Worm (Caenorhabditis elegans) whole organism, L3 larva: ENCODE data around the gene F29F11.20.

ENCODE experiments used
- R02D3.7 ChIP-seq: fragments of 150-350 bp; optimal IDR thresholded peaks from 2 replicates; lab custom pipeline; 2014; ENCODE audit warnings: missing biosample characterization, missing genetic modification characterization
- ceh-82 ChIP-seq: fragments of 150-350 bp; optimal IDR thresholded peaks from 2 replicates; lab custom pipeline; 2014; ENCODE audit warnings: missing biosample characterization, missing genetic modification characterization
- daf-12 ChIP-seq: fragments of 150-350 bp; optimal IDR thresholded peaks from 2 replicates; lab custom pipeline; 2014; ENCODE audit warnings: missing biosample characterization, missing genetic modification reagents, missing genetic modification characterization
- egl-27 ChIP-seq: sonication (generic microtip); optimal IDR thresholded peaks from 4 replicates; lab custom pipeline; 2017; ENCODE audit warnings: missing biosample characterization, missing genetic modification reagents, missing genetic modification characterization
- elt-2 ChIP-seq: sonication (generic microtip); optimal IDR thresholded peaks from 2 replicates; lab custom pipeline; 2016; ENCODE audit warnings: missing genetic modification reagents, mild to moderate bottlenecking, missing genetic modification characterization, missing compliant biosample characterization
- elt-3 ChIP-seq, 3 experiments: fragments of 150-350 bp in 1 of 3; sonication (generic microtip) in 2 of 3; optimal IDR thresholded peaks; 2 replicates in 2 of 3; 4 replicates in 1 of 3; lab custom pipeline; 2014 to 2017; ENCODE audit warnings: missing biosample characterization in 3 of 3, missing genetic modification characterization in 3 of 3
- fkh-2 ChIP-seq: fragments of 150-350 bp; optimal IDR thresholded peaks from 2 replicates; lab custom pipeline; 2014; ENCODE audit warnings: missing biosample characterization, missing genetic modification reagents, missing genetic modification characterization
- hmg-11 ChIP-seq: sonication (generic microtip); optimal IDR thresholded peaks from 2 replicates; lab custom pipeline; 2016; ENCODE audit warnings: missing genetic modification characterization, missing compliant biosample characterization
- jun-1 ChIP-seq: fragments of 150-350 bp; optimal IDR thresholded peaks from 2 replicates; lab custom pipeline; 2014; ENCODE audit warnings: missing biosample characterization, missing genetic modification reagents, missing genetic modification characterization
- lin-15B ChIP-seq: fragments of 150-350 bp; optimal IDR thresholded peaks from 2 replicates; lab custom pipeline; 2014; ENCODE audit warnings: missing biosample characterization, missing genetic modification characterization
- lin-39 ChIP-seq: fragments of 150-350 bp; optimal IDR thresholded peaks from 2 replicates; lab custom pipeline; 2018; ENCODE audit warnings: missing biosample characterization, missing genetic modification reagents, missing genetic modification characterization
- lsy-12 ChIP-seq: sonication (generic microtip); optimal IDR thresholded peaks from 2 replicates; lab custom pipeline; 2016; ENCODE audit warnings: mild to moderate bottlenecking, missing genetic modification characterization, missing compliant biosample characterization
- mdl-1 ChIP-seq: fragments of 150-350 bp; optimal IDR thresholded peaks from 2 replicates; lab custom pipeline; 2014; ENCODE audit warnings: missing biosample characterization, missing genetic modification characterization
- mml-1 ChIP-seq: fragments of 150-350 bp; sonication (generic microtip); optimal IDR thresholded peaks from 3 replicates; lab custom pipeline; 2014; ENCODE audit warnings: missing biosample characterization, missing genetic modification characterization
- nfya-1 ChIP-seq: sonication (generic microtip); optimal IDR thresholded peaks from 2 replicates; lab custom pipeline; 2017; ENCODE audit warnings: missing genetic modification characterization, mild to moderate bottlenecking, missing compliant biosample characterization, antibody characterized with exemption, moderate library complexity; ENCODE audit not compliant: insufficient read depth
- nhr-11 ChIP-seq: fragments of 150-350 bp; optimal IDR thresholded peaks from 2 replicates; lab custom pipeline; 2014; ENCODE audit warnings: missing biosample characterization, missing genetic modification characterization
- nhr-12 ChIP-seq: fragments of 150-350 bp; optimal IDR thresholded peaks from 2 replicates; lab custom pipeline; 2014; ENCODE audit warnings: missing biosample characterization, missing genetic modification characterization
- nhr-23 ChIP-seq: fragments of 150-350 bp; optimal IDR thresholded peaks from 2 replicates; lab custom pipeline; 2014; ENCODE audit warnings: missing biosample characterization, missing genetic modification reagents, missing genetic modification characterization
- nhr-237 ChIP-seq: fragments of 150-350 bp; optimal IDR thresholded peaks from 2 replicates; lab custom pipeline; 2014; ENCODE audit warnings: missing biosample characterization, missing genetic modification characterization
- nhr-25 ChIP-seq: sonication (generic microtip); optimal IDR thresholded peaks from 2 replicates; lab custom pipeline; 2017; ENCODE audit warnings: missing biosample characterization, missing genetic modification characterization
- nhr-28 ChIP-seq: fragments of 150-350 bp; optimal IDR thresholded peaks from 2 replicates; lab custom pipeline; 2014; ENCODE audit warnings: missing biosample characterization, missing genetic modification characterization
- nhr-43 ChIP-seq: sonication (generic microtip); optimal IDR thresholded peaks from 2 replicates; lab custom pipeline; 2016; ENCODE audit warnings: mild to moderate bottlenecking, missing genetic modification characterization, missing compliant biosample characterization; ENCODE audit not compliant: poor library complexity, severe bottlenecking
- nhr-76 ChIP-seq: fragments of 150-350 bp; sonication (generic microtip); optimal IDR thresholded peaks from 5 replicates; lab custom pipeline; 2014; ENCODE audit warnings: missing biosample characterization, missing genetic modification characterization
- nhr-77 ChIP-seq: fragments of 150-350 bp; optimal IDR thresholded peaks from 2 replicates; lab custom pipeline; 2014; ENCODE audit warnings: missing biosample characterization, missing genetic modification characterization
- sea-2 ChIP-seq: fragments of 150-350 bp; sonication (generic microtip); optimal IDR thresholded peaks from 4 replicates; lab custom pipeline; 2014; ENCODE audit warnings: missing biosample characterization, missing genetic modification reagents, missing genetic modification characterization
- skn-1 ChIP-seq: fragments of 150-350 bp; optimal IDR thresholded peaks from 2 replicates; lab custom pipeline; 2014; ENCODE audit warnings: missing biosample characterization, missing genetic modification characterization
- snpc-4 ChIP-seq: fragments of 150-350 bp; optimal IDR thresholded peaks from 2 replicates; lab custom pipeline; 2014; ENCODE audit warnings: missing biosample characterization, missing genetic modification characterization
- tbx-2 ChIP-seq: sonication (generic microtip); optimal IDR thresholded peaks from 2 replicates; lab custom pipeline; 2016; ENCODE audit warnings: mild to moderate bottlenecking, missing genetic modification characterization, missing compliant biosample characterization
- unc-62 ChIP-seq: fragments of 150-350 bp; sonication (generic microtip); optimal IDR thresholded peaks from 4 replicates; lab custom pipeline; 2014; ENCODE audit warnings: missing biosample characterization, missing genetic modification reagents, missing genetic modification characterization
- zag-1 ChIP-seq: fragments of 150-350 bp; optimal IDR thresholded peaks from 2 replicates; lab custom pipeline; 2014; ENCODE audit warnings: missing biosample characterization, missing genetic modification characterization
- ztf-4 ChIP-seq: fragments of 150-350 bp; optimal IDR thresholded peaks from 2 replicates; lab custom pipeline; 2014; ENCODE audit warnings: missing biosample characterization, missing genetic modification characterization

F29F11.20 gene

ce11 chrV:10715158-10716152, 27.8 kb downstream of the F29F11.20 start (continued):
- TF ChIP-seq mml-1 (tag; lab: Kevin White, UChicago) (peak; percentile 77), fkh-2 (tag; lab: Kevin White, UChicago) (no peak), nhr-11 (tag; lab: Kevin White, UChicago) (peak; percentile 85), zag-1 (no peak), sea-2 (GFP tag; lab: Kevin White, UChicago) (no peak), ceh-82 (tag; lab: Kevin White, UChicago) (no peak), lin-15B (tag; lab: Kevin White, UChicago) (peak; percentile 33), snpc-4 (tag; lab: Kevin White, UChicago) (peak; percentile 95), skn-1 (tag; lab: Kevin White, UChicago) (peak; percentile 66), ztf-4 (tag; lab: Kevin White, UChicago) (peak; percentile 47), nhr-12 (no peak), R02D3.7 (tag; lab: Kevin White, UChicago) (peak; percentile 54), nhr-23 (peak; percentile 86), elt-2 (peak; percentile 57), unc-62 (GFP tag; lab: Kevin White, UChicago) (peak; percentile 44), lsy-12 (tag; lab: Kevin White, UChicago) (peak; percentile 89), nfya-1 (peak; percentile 92)

DNA sequence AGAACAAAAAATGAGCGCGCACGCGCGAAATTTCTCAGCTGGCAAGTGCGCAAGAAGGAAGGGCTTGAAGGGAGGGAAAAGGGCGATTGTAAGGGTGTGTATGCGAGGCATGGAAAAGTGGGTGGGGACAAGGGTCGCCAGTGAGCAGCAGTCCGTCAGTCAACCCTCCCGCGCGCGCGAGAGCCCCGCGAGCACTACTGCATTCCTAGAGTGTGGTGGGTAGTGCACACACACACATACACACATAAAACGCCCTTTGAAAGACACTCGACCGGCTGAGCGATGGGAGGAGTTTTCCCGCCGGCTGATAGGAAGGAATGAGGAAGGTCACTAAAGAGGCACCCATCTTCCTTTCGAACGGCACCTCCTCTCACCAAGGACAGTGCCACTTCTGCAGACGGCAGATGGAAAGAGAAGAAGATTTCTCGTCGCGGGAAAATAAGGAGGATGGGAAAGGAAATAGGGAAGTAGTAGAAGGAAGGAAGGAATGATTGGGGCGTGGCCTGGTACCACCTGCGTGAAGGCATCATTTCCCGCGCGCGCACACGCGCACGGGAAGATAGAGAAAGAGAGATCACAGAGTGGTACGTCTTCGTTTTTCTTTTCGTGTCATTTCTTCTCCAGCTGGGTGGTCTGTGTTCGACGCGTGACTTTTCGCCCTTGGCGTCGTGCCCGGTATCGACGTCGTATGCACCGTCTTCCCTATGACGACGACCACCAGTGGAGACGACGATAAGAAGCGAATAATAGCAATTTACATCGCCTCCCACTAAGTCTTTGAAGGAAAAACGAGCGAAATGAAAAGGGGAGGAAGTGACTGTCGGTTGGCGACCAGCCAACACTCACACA, 29.4 kb downstream of the F29F11.20 start:
- TF ChIP-seq hmg-11 (tag; lab: Kevin White, UChicago) = peak; percentile 33
- TF ChIP-seq nhr-28 (tag; lab: Kevin White, UChicago) = no peak
- no peak for TF ChIP-seq elt-2
- TF ChIP-seq nhr-23 = peak; percentile 95
- TF ChIP-seq lin-39 (tag; lab: Kevin White, UChicago) = peak; percentile 78
- no peak for TF ChIP-seq sea-2 (GFP tag; lab: Kevin White, UChicago)
- no peak for TF ChIP-seq nhr-76 (tag; lab: Kevin White, UChicago)
- peak; percentile 57 for TF ChIP-seq jun-1
- no peak for TF ChIP-seq nhr-77 (tag; lab: Kevin White, UChicago)
- TF ChIP-seq ztf-4 (tag; lab: Kevin White, UChicago) = peak; percentile 28
- peak; percentile 63 for TF ChIP-seq mdl-1
- peak; percentile 44 for TF ChIP-seq egl-27 (tag; lab: Kevin White, UChicago)
- no peak for TF ChIP-seq ceh-82 (tag; lab: Kevin White, UChicago)
- TF ChIP-seq nhr-25 (tag; lab: Kevin White, UChicago) = peak; percentile 81
- TF ChIP-seq daf-12 (tag; lab: Kevin White, UChicago) = no peak
- peak in 1 of 3 experiments; percentile 70 for TF ChIP-seq elt-3 (tag; optimal IDR thresholded peaks at IDR 0.05; lab: Kevin White, UChicago)
- TF ChIP-seq skn-1 (tag; lab: Kevin White, UChicago) = peak; percentile 5
- TF ChIP-seq nhr-237 (tag; lab: Kevin White, UChicago) = no peak
- peak; percentile 96 for TF ChIP-seq nhr-43
- peak; percentile 34 for TF ChIP-seq tbx-2 (tag; lab: Kevin White, UChicago)

ce11 chrV:10718037-10718436, 30.3 kb downstream of the F29F11.20 start:
- no peak for TF ChIP-seq fkh-2 (tag; lab: Kevin White, UChicago)
